Worm (Caenorhabditis elegans): ENCODE results near the gene C16D9.9.

- no peak for TF ChIP-seq F13H6.1 (tag; optimal IDR thresholded peaks at IDR 0.05)
- no peak for TF ChIP-seq ztf-16 (tag; optimal IDR thresholded peaks at IDR 0.05)
- no peak for TF ChIP-seq ama-1 (optimal IDR thresholded peaks at IDR 0.05)
- TF ChIP-seq ceh-14 (tag; optimal IDR thresholded peaks at IDR 0.05), result no peak
- no peak for TF ChIP-seq elt-2 (tag; optimal IDR thresholded peaks at IDR 0.05)
- no peak for TF ChIP-seq sdc-2 (tag; optimal IDR thresholded peaks at IDR 0.05)
- TF ChIP-seq fkh-10 (GFP tag; optimal IDR thresholded peaks at IDR 0.05), result no peak
- TF ChIP-seq pax-1 (tag; optimal IDR thresholded peaks at IDR 0.05), result no peak
- no peak for TF ChIP-seq hlh-8 (tag; optimal IDR thresholded peaks at IDR 0.05)
Measured at ce11 chrV:8259016-8259415, 5.0 kb upstream of the C16D9.9 start, which contains the start of gene C16D9.1.

All from whole organism, late embryonic.